Worm (Caenorhabditis elegans): ENCODE measurements around the gene Y37H2A.12.

ce11 chrV:18167161-18167560 lies 36.2 kb upstream of the Y37H2A.12 start, which contains the start of gene C14A6.6:
- TF ChIP-seq ZK185.1 (tag; optimal IDR thresholded peaks at IDR 0.05; ENCODE audit: poor library complexity, severe bottlenecking) (no peak), aptf-2 (GFP tag; conservative IDR thresholded peaks at IDR 0.05) (no peak), B0035.1 (tag; optimal IDR thresholded peaks at IDR 0.05) (no peak), dpl-1 (GFP tag; optimal IDR thresholded peaks at IDR 0.05) (no peak), F39B2.1 (GFP tag; IDR thresholded peaks at IDR 0.05) (no peak), tbx-9 (tag; optimal IDR thresholded peaks at IDR 0.05; ENCODE audit: borderline replicate concordance) (no peak), die-1 (tag; optimal IDR thresholded peaks at IDR 0.05) (no peak), pha-4 (tag; optimal IDR thresholded peaks at IDR 0.05) (no peak), rec-8 (tag; optimal IDR thresholded peaks at IDR 0.05) (no peak), aptf-3 (GFP tag; IDR thresholded peaks at IDR 0.05) (no peak), bed-2 (GFP tag; IDR thresholded peaks at IDR 0.05) (no peak)
